Fruit fly (Drosophila melanogaster) whole organism, pupa: Measurements from ENCODE around the gene Dhod.
A peak's percentile ranks its signal among the peaks of the same experiment; 100 is the strongest.

Source experiments
- CG10348 ChIP-seq: fragments of 200-800 bp; sonication (Bioruptor generic); IDR thresholded peaks from 2 replicates; pipeline ENCODE4 v1.3.6; 2022; ENCODE audit warnings: missing biosample characterization, missing genetic modification characterization
- CG12605 ChIP-seq: fragments of 200-800 bp; sonication (Bioruptor generic); IDR thresholded peaks from 2 replicates; pipeline ENCODE4 v1.3.6; 2022; ENCODE audit warnings: missing biosample characterization, missing genetic modification characterization
- CG13204 ChIP-seq: fragments of 200-800 bp; sonication (Bioruptor generic); optimal IDR thresholded peaks from 2 replicates; lab custom pipeline; 2018; ENCODE audit warnings: missing biosample characterization, mild to moderate bottlenecking, missing genetic modification characterization, moderate library complexity
- CG14655 ChIP-seq: fragments of 200-800 bp; sonication (Bioruptor generic); optimal IDR thresholded peaks from 3 replicates; lab custom pipeline; 2017; ENCODE audit warnings: mild to moderate bottlenecking, missing biosample characterization, missing genetic modification reagents, missing genetic modification characterization
- CG15710 ChIP-seq: fragments of 200-800 bp; sonication (Bioruptor generic); optimal IDR thresholded peaks from 2 replicates; lab custom pipeline; 2018; ENCODE audit warnings: missing biosample characterization, mild to moderate bottlenecking, missing genetic modification characterization, moderate library complexity
- CG17806 ChIP-seq: fragments of 200-800 bp; sonication (Bioruptor generic); optimal IDR thresholded peaks from 2 replicates; lab custom pipeline; 2018; ENCODE audit warnings: missing biosample characterization, mild to moderate bottlenecking, missing genetic modification characterization, moderate library complexity
- CG32121 ChIP-seq: fragments of 200-800 bp; sonication (Bioruptor generic); IDR thresholded peaks from 2 replicates; pipeline ENCODE4 v1.3.6; 2022; ENCODE audit warnings: missing biosample characterization, missing genetic modification characterization
- CG34367 ChIP-seq: fragments of 200-800 bp; sonication (Bioruptor generic); optimal IDR thresholded peaks from 2 replicates; lab custom pipeline; 2018; ENCODE audit warnings: missing biosample characterization, mild to moderate bottlenecking, missing genetic modification characterization
- CG4496 ChIP-seq: fragments of 200-800 bp; sonication (Bioruptor generic); IDR thresholded peaks from 3 replicates; pipeline ENCODE4 v1.3.6; 2022; ENCODE audit warnings: missing biosample characterization, missing genetic modification characterization
- CG8159 ChIP-seq: fragments of 200-800 bp; sonication (Bioruptor generic); optimal IDR thresholded peaks from 3 replicates; lab custom pipeline; 2018; ENCODE audit warnings: missing biosample characterization, mild to moderate bottlenecking, missing genetic modification characterization, moderate library complexity
- CG8301 ChIP-seq: fragments of 200-800 bp; sonication (Bioruptor generic); optimal IDR thresholded peaks from 2 replicates; lab custom pipeline; 2018; ENCODE audit warnings: missing biosample characterization, mild to moderate bottlenecking, missing genetic modification characterization
- CG9948 ChIP-seq: fragments of 200-800 bp; sonication (Bioruptor generic); optimal IDR thresholded peaks from 2 replicates; lab custom pipeline; 2018; ENCODE audit warnings: missing biosample characterization, mild to moderate bottlenecking, missing genetic modification characterization, moderate library complexity
- D1 ChIP-seq: fragments of 200-800 bp; sonication (Bioruptor generic); optimal IDR thresholded peaks from 2 replicates; lab custom pipeline; 2018; ENCODE audit warnings: missing biosample characterization, mild to moderate bottlenecking, missing genetic modification characterization, moderate library complexity
- EcR ChIP-seq: fragments of 200-800 bp; sonication (Bioruptor generic); optimal IDR thresholded peaks from 3 replicates; lab custom pipeline; 2019; ENCODE audit warnings: missing biosample characterization, missing genetic modification characterization, mild to moderate bottlenecking, moderate library complexity, missing genetic modification reagents
- Ets98B ChIP-seq: fragments of 200-800 bp; sonication (Bioruptor generic); IDR thresholded peaks from 2 replicates; pipeline ENCODE4 v1.3.6; 2022; ENCODE audit warnings: missing biosample characterization, missing genetic modification characterization
- Pif1A ChIP-seq: fragments of 200-800 bp; sonication (Bioruptor generic); optimal IDR thresholded peaks from 3 replicates; lab custom pipeline; 2016; ENCODE audit warnings: missing biosample characterization, missing genetic modification characterization
- Pif1B ChIP-seq: fragments of 200-800 bp; sonication (Bioruptor generic); optimal IDR thresholded peaks from 3 replicates; lab custom pipeline; 2016; ENCODE audit warnings: missing biosample characterization, missing genetic modification characterization
- Snoo ChIP-seq: fragments of 200-800 bp; sonication (Bioruptor generic); optimal IDR thresholded peaks from 3 replicates; lab custom pipeline; 2017; ENCODE audit warnings: missing biosample characterization, mild to moderate bottlenecking, missing genetic modification characterization, inconsistent platforms
- fd96Ca ChIP-seq: fragments of 200-800 bp; sonication (Bioruptor generic); IDR thresholded peaks from 3 replicates; pipeline ENCODE4 v1.3.6; 2022; ENCODE audit warnings: missing biosample characterization, missing genetic modification characterization
- gl ChIP-seq: fragments of 200-800 bp; sonication (Bioruptor generic); optimal IDR thresholded peaks from 2 replicates; lab custom pipeline; 2018; ENCODE audit warnings: missing biosample characterization, mild to moderate bottlenecking, missing genetic modification characterization
- rn ChIP-seq: fragments of 200-800 bp; sonication (Bioruptor generic); IDR thresholded peaks from 2 replicates; pipeline ENCODE4 v1.3.6; 2022; ENCODE audit warnings: missing biosample characterization, missing genetic modification characterization

The Dhod gene

dm6 chr3R:8676560-8677000 lies 23.9 kb upstream of the Dhod start, which contains the start of the genes Unc50, CG11755 and CG8043:
Gene Unc50 (minus strand): TSS chr3R:8676613.
Gene CG11755 (plus strand): TSS chr3R:8676915.
Gene CG8043 (plus strand): TSS chr3R:8676915.
- TF ChIP-seq CG10348 (GFP tag; lab: Robert Waterston, UW) (peak; percentile 27; the same call in 1 of the 2 replicates), Ets98B (GFP tag; lab: Robert Waterston, UW) (peak; percentile 51), Snoo (tag; lab: Kevin White, UChicago) (peak; percentile 59), EcR (GFP tag; lab: Kevin White, UChicago) (no peak), CG12605 (no peak), CG8159 (tag; lab: Kevin White, UChicago) (peak; percentile 75), CG13204 (GFP tag; lab: Kevin White, UChicago) (no peak), CG17806 (tag; lab: Kevin White, UChicago) (no peak), CG9948 (peak; percentile 67), Pif1B (GFP tag; lab: Kevin White, UChicago) (peak; percentile 62), CG34367 (tag; lab: Kevin White, UChicago) (peak; percentile 56), rn (GFP tag; lab: Robert Waterston, UW) (peak; percentile 34; the same call in 1 of the 2 replicates), CG15710 (tag; lab: Kevin White, UChicago) (peak; percentile 66), CG4496 (no peak), fd96Ca (GFP tag; lab: Robert Waterston, UW) (peak; percentile 73), D1 (tag; lab: Kevin White, UChicago) (no peak), CG32121 (GFP tag; lab: Robert Waterston, UW) (0 out of 2 replicates have a peak, but pooled peaks have one; percentile 50), CG14655 (no peak), gl (tag; lab: Kevin White, UChicago) (no peak), Pif1A (GFP tag; lab: Kevin White, UChicago) (no peak), CG8301 (tag; lab: Kevin White, UChicago) (no peak)

DNA sequence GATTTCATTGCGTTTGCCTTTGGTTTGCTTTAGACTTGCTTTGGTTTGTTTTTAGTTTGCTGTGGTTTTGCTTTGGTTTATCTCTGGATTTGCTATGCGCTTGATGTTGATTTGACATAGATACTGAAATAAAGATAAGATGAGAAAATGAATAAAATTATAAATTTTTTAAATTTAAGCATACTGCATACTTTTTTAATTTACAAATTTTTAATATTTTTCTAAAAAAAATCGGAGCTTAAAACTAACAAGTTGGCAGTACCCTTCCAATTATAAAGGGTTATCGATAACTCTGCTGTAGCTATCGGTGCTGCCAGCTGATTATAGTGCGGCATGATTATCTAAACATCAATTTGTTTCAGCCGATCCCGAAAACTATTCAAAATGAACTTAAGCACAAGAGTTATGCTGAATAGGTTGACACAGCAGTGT lies 21.1 kb upstream of the Dhod start, which contains the start of gene mRpL19:
mRpL19 (plus strand) TSS at position 307 of the 432 bp plus-strand sequence.
- no peak for TF ChIP-seq EcR (GFP tag; lab: Kevin White, UChicago)
- TF ChIP-seq CG15710 (tag; lab: Kevin White, UChicago): peak; percentile 27
- TF ChIP-seq CG32121 (GFP tag; lab: Robert Waterston, UW): peak; percentile 34; the same call in 1 of the 2 replicates
- no peak for TF ChIP-seq Pif1A (GFP tag; lab: Kevin White, UChicago)
- TF ChIP-seq CG10348 (GFP tag; lab: Robert Waterston, UW): no peak
- no peak for TF ChIP-seq CG4496
- TF ChIP-seq Snoo (tag; lab: Kevin White, UChicago): no peak
- no peak for TF ChIP-seq CG34367 (tag; lab: Kevin White, UChicago)
- peak; percentile 16 for TF ChIP-seq CG9948
- no peak for TF ChIP-seq CG14655
- TF ChIP-seq CG8159 (tag; lab: Kevin White, UChicago): peak; percentile 25
- peak; percentile 31 for TF ChIP-seq CG17806 (tag; lab: Kevin White, UChicago)
- TF ChIP-seq fd96Ca (GFP tag; lab: Robert Waterston, UW): no peak

dm6 chr3R:8670529-8671491 lies 18.1 kb upstream of the Dhod start, which contains the start of gene p:
Gene p (minus strand): TSS chr3R:8670684.
- TF ChIP-seq Ets98B (GFP tag; lab: Robert Waterston, UW): peak; percentile 56
- TF ChIP-seq gl (tag; lab: Kevin White, UChicago): peak; percentile 20
- no peak for TF ChIP-seq Snoo (tag; lab: Kevin White, UChicago)
- TF ChIP-seq CG10348 (GFP tag; lab: Robert Waterston, UW): no peak
- peak; percentile 58 for TF ChIP-seq CG8159 (tag; lab: Kevin White, UChicago)
- TF ChIP-seq CG15710 (tag; lab: Kevin White, UChicago): peak; percentile 46
- TF ChIP-seq CG8301 (tag; lab: Kevin White, UChicago): peak; percentile 49
- TF ChIP-seq CG13204 (GFP tag; lab: Kevin White, UChicago): no peak
- TF ChIP-seq CG14655: peak; percentile 53
- TF ChIP-seq Pif1A (GFP tag; lab: Kevin White, UChicago): peak; percentile 37
- no peak for TF ChIP-seq CG32121 (GFP tag; lab: Robert Waterston, UW)
- TF ChIP-seq fd96Ca (GFP tag; lab: Robert Waterston, UW): no peak
- peak; percentile 50; the same call in 1 of the 2 replicates for TF ChIP-seq CG12605
- TF ChIP-seq D1 (tag; lab: Kevin White, UChicago): peak; percentile 17
- TF ChIP-seq CG4496: peak; percentile 42; the same call in 1 of the 3 replicates
- TF ChIP-seq CG9948: peak; percentile 46
- peak; percentile 16 for TF ChIP-seq Pif1B (GFP tag; lab: Kevin White, UChicago)
- TF ChIP-seq EcR (GFP tag; lab: Kevin White, UChicago): no peak
- no peak for TF ChIP-seq rn (GFP tag; lab: Robert Waterston, UW)
- TF ChIP-seq CG34367 (tag; lab: Kevin White, UChicago): peak; percentile 40
- peak; percentile 49 for TF ChIP-seq CG17806 (tag; lab: Kevin White, UChicago)

- TF ChIP-seq CG32121 (GFP tag; lab: Robert Waterston, UW) (peak; percentile 56; the same call in 1 of the 2 replicates), fd96Ca (GFP tag; lab: Robert Waterston, UW) (peak; percentile 58; the same call in 2 of the 3 replicates), CG15710 (tag; lab: Kevin White, UChicago) (no peak), Pif1B (GFP tag; lab: Kevin White, UChicago) (no peak), rn (GFP tag; lab: Robert Waterston, UW) (no peak), EcR (GFP tag; lab: Kevin White, UChicago) (peak; percentile 19), CG4496 (peak; percentile 47; the same call in 1 of the 3 replicates), Pif1A (GFP tag; lab: Kevin White, UChicago) (peak; percentile 9), D1 (tag; lab: Kevin White, UChicago) (no peak), CG8159 (tag; lab: Kevin White, UChicago) (no peak), Ets98B (GFP tag; lab: Robert Waterston, UW) (peak; percentile 51)
Observed at dm6 chr3R:8669900-8670528, 17.3 kb upstream of the Dhod start.
